Worm (Caenorhabditis elegans): Measurements from ENCODE around the gene ckb-3.

DNA sequence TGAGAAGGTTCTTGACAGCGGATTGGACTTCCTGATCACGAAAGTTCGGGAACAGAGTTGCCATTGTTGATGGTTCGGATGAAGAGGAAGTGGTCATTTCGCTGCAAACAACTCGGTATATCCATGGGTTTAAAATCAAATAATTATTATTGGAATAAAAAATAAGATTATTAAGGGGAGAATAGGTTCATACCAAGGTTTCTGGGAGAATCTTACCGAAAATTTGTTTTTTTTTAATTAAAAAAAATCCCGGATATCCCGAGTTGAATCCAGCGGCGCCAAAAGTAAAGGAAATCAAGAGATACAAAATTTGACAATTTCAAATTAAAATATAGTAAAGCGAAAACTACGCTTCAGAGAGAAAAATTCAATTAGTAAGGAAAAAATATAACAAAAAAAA, 47.3 kb downstream of the ckb-3 start, which contains the start of the genes R07E5.19 and pdcd-2:
- TF ChIP-seq hlh-17 (GFP tag; optimal IDR thresholded peaks at IDR 0.05; ENCODE audit: borderline replicate concordance) (no peak), mep-1 (tag; optimal IDR thresholded peaks at IDR 0.05) (no peak), nhr-11 (tag; optimal IDR thresholded peaks at IDR 0.05) (no peak)

Measured in whole organism, L1 larva.